Worm (Caenorhabditis elegans) whole organism, L4 larva: Measurements from ENCODE around the gene srh-266.

Experiments
- F10B5.3 ChIP-seq: sonication (generic microtip); optimal IDR thresholded peaks from 2 replicates; lab custom pipeline; 2016; ENCODE audit warnings: mild to moderate bottlenecking, missing genetic modification characterization, missing compliant biosample characterization
- F44E2.7 ChIP-seq: fragments of 200-800 bp; sonication (Bioruptor generic); IDR thresholded peaks from 2 replicates; pipeline ENCODE4 v2.1.2; 2022; ENCODE audit warnings: missing genetic modification characterization, missing compliant biosample characterization
- F49E8.2 ChIP-seq: sonication (generic microtip); optimal IDR thresholded peaks from 2 replicates; lab custom pipeline; 2016; ENCODE audit warnings: missing compliant biosample characterization, mild to moderate bottlenecking, missing genetic modification characterization, borderline replicate concordance
- R02D3.7 ChIP-seq: fragments of 150-350 bp; sonication (generic microtip); optimal IDR thresholded peaks from 3 replicates; lab custom pipeline; 2014; ENCODE audit warnings: missing biosample characterization, missing genetic modification characterization
- Y48G9A.11 ChIP-seq: fragments of 200-800 bp; sonication (Bioruptor generic); IDR thresholded peaks from 2 replicates; pipeline ENCODE4 v1.3.6; 2022; ENCODE audit warnings: missing genetic modification reagents, missing genetic modification characterization, missing compliant biosample characterization
- Y75B8A.6 ChIP-seq: fragments of 200-800 bp; sonication (Bioruptor generic); IDR thresholded peaks from 2 replicates; pipeline ENCODE4 v1.3.6; 2022; ENCODE audit warnings: missing genetic modification reagents, missing genetic modification characterization, missing compliant biosample characterization
- ZK337.2 ChIP-seq: fragments of 200-800 bp; sonication (Bioruptor generic); IDR thresholded peaks from 2 replicates; pipeline ENCODE4 v1.3.6; 2022; ENCODE audit warnings: missing genetic modification reagents, missing genetic modification characterization, missing compliant biosample characterization
- aha-1 ChIP-seq: fragments of 150-350 bp; peaks from one replicate; lab custom pipeline; 2014; ENCODE audit warnings: missing biosample characterization, missing genetic modification characterization
- ama-1 ChIP-seq: fragments of 150-350 bp; optimal IDR thresholded peaks from 2 replicates; lab custom pipeline; 2014; ENCODE audit warnings: inconsistent platforms, mixed read lengths
- attf-4 ChIP-seq: sonication (generic microtip); optimal IDR thresholded peaks from 3 replicates; lab custom pipeline; 2017; ENCODE audit warnings: missing biosample characterization, missing genetic modification characterization
- ceh-32 ChIP-seq: sonication (generic microtip); optimal IDR thresholded peaks from 2 replicates; lab custom pipeline; 2016; ENCODE audit warnings: mild to moderate bottlenecking, missing genetic modification characterization, missing compliant biosample characterization; ENCODE audit not compliant: poor library complexity
- ceh-44 ChIP-seq: fragments of 200-800 bp; sonication (Bioruptor generic); IDR thresholded peaks from 2 replicates; pipeline ENCODE4 v1.3.6; 2022; ENCODE audit warnings: missing genetic modification reagents, missing genetic modification characterization, missing compliant biosample characterization
- cey-2 ChIP-seq: sonication (generic microtip); optimal IDR thresholded peaks from 3 replicates; lab custom pipeline; 2017; ENCODE audit warnings: missing genetic modification characterization, mild to moderate bottlenecking, missing compliant biosample characterization, antibody characterized with exemption, borderline replicate concordance; ENCODE audit not compliant: insufficient read depth
- daf-12 ChIP-seq: fragments of 150-350 bp; optimal IDR thresholded peaks from 2 replicates; lab custom pipeline; 2014; ENCODE audit warnings: missing biosample characterization, missing genetic modification reagents, missing genetic modification characterization
- daf-16 ChIP-seq, 3 experiments: sonication (generic microtip); optimal IDR thresholded peaks; 2 replicates each; lab custom pipeline; 2016 to 2017; ENCODE audit warnings: missing genetic modification characterization in 3 of 3, missing genetic modification reagents in 3 of 3, mild to moderate bottlenecking in 2 of 3, missing compliant biosample characterization in 2 of 3, missing biosample characterization in 1 of 3, moderate library complexity in 1 of 3
- daf-8 ChIP-seq: fragments of 200-800 bp; sonication (Bioruptor generic); IDR thresholded peaks from 2 replicates; pipeline ENCODE4 v1.3.6; 2022; ENCODE audit warnings: missing genetic modification characterization, missing compliant biosample characterization
- dmd-6 ChIP-seq: fragments of 200-800 bp; sonication (Bioruptor generic); IDR thresholded peaks from 2 replicates; pipeline ENCODE4 v1.3.6; 2022; ENCODE audit warnings: missing genetic modification reagents, missing genetic modification characterization, missing compliant biosample characterization
- dmd-9 ChIP-seq: fragments of 200-800 bp; sonication (Bioruptor generic); IDR thresholded peaks from 2 replicates; pipeline ENCODE4 v1.3.6; 2022; ENCODE audit warnings: missing genetic modification reagents, missing genetic modification characterization, missing compliant biosample characterization
- dpl-1 ChIP-seq: fragments of 150-350 bp; optimal IDR thresholded peaks from 2 replicates; lab custom pipeline; 2014; ENCODE audit warnings: missing biosample characterization, missing genetic modification reagents, missing genetic modification characterization
- dve-1 ChIP-seq: sonication (generic microtip); optimal IDR thresholded peaks from 2 replicates; lab custom pipeline; 2017; ENCODE audit warnings: antibody characterized with exemption, mild to moderate bottlenecking, missing genetic modification characterization, missing compliant biosample characterization; ENCODE audit not compliant: insufficient read depth
- egl-43 ChIP-seq: fragments of 200-800 bp; sonication (Bioruptor generic); IDR thresholded peaks from 2 replicates; pipeline ENCODE4 v1.3.6; 2022; ENCODE audit warnings: missing genetic modification reagents, missing genetic modification characterization, missing compliant biosample characterization
- hmg-1.1 ChIP-seq: fragments of 200-800 bp; sonication (Bioruptor generic); IDR thresholded peaks from 2 replicates; pipeline ENCODE4 v1.3.6; 2022; ENCODE audit warnings: missing genetic modification reagents, missing genetic modification characterization, missing compliant biosample characterization
- jun-1 ChIP-seq: fragments of 150-350 bp; optimal IDR thresholded peaks from 2 replicates; lab custom pipeline; 2014; ENCODE audit warnings: missing biosample characterization, missing genetic modification reagents, missing genetic modification characterization
- lim-7 ChIP-seq: fragments of 200-800 bp; sonication (Bioruptor generic); IDR thresholded peaks from 2 replicates; pipeline ENCODE4 v1.3.6; 2022; ENCODE audit warnings: missing genetic modification characterization, missing compliant biosample characterization
- lin-29 ChIP-seq: fragments of 200-800 bp; sonication (Bioruptor generic); IDR thresholded peaks from 2 replicates; pipeline ENCODE4 v1.3.6; 2022; ENCODE audit warnings: missing genetic modification reagents, missing genetic modification characterization, missing compliant biosample characterization
- lin-39 ChIP-seq: fragments of 150-350 bp; optimal IDR thresholded peaks from 2 replicates; lab custom pipeline; 2014; ENCODE audit warnings: missing biosample characterization, missing genetic modification reagents, missing genetic modification characterization
- mdt-29 ChIP-seq: fragments of 200-800 bp; sonication (Bioruptor generic); IDR thresholded peaks from 2 replicates; pipeline ENCODE4 v1.3.6; 2022; ENCODE audit warnings: missing genetic modification reagents, missing genetic modification characterization, missing compliant biosample characterization
- mxl-2 ChIP-seq: fragments of 200-800 bp; sonication (Bioruptor generic); conservative IDR thresholded peaks from 2 replicates; pipeline ENCODE4 v1.3.6; 2022; ENCODE audit warnings: missing genetic modification reagents, missing genetic modification characterization, missing compliant biosample characterization
- mxl-3 ChIP-seq: fragments of 200-800 bp; sonication (Bioruptor generic); optimal IDR thresholded peaks from 2 replicates; lab custom pipeline; 2018; ENCODE audit warnings: mild to moderate bottlenecking, missing genetic modification characterization, missing compliant biosample characterization
- nhr-11 ChIP-seq: fragments of 150-350 bp; optimal IDR thresholded peaks from 2 replicates; lab custom pipeline; 2014; ENCODE audit warnings: missing biosample characterization, missing genetic modification characterization
- nhr-25 ChIP-seq: sonication (generic microtip); optimal IDR thresholded peaks from 2 replicates; lab custom pipeline; 2017; ENCODE audit warnings: missing genetic modification characterization, mild to moderate bottlenecking, missing compliant biosample characterization, antibody characterized with exemption, moderate library complexity, borderline replicate concordance; ENCODE audit not compliant: insufficient read depth
- nhr-28 ChIP-seq: fragments of 150-350 bp; optimal IDR thresholded peaks from 2 replicates; lab custom pipeline; 2014; ENCODE audit warnings: missing biosample characterization, missing genetic modification characterization
- nhr-41 ChIP-seq: fragments of 200-800 bp; sonication (Bioruptor generic); IDR thresholded peaks from 2 replicates; pipeline ENCODE4 v1.3.6; 2022; ENCODE audit warnings: missing genetic modification reagents, missing genetic modification characterization, missing compliant biosample characterization
- nhr-48 ChIP-seq: sonication (generic microtip); optimal IDR thresholded peaks from 2 replicates; lab custom pipeline; 2016; ENCODE audit warnings: mild to moderate bottlenecking, missing genetic modification characterization, missing compliant biosample characterization
- nhr-6 ChIP-seq: fragments of 150-350 bp; optimal IDR thresholded peaks from 2 replicates; lab custom pipeline; 2014; ENCODE audit warnings: missing biosample characterization, missing genetic modification characterization
- nhr-77 ChIP-seq: fragments of 150-350 bp; optimal IDR thresholded peaks from 2 replicates; lab custom pipeline; 2014; ENCODE audit warnings: missing biosample characterization, missing genetic modification characterization
- php-3 ChIP-seq: fragments of 200-800 bp; sonication (Bioruptor generic); IDR thresholded peaks from 2 replicates; pipeline ENCODE4 v1.3.6; 2022; ENCODE audit warnings: missing genetic modification reagents, missing genetic modification characterization, missing compliant biosample characterization
- pqm-1 ChIP-seq: sonication (generic microtip); optimal IDR thresholded peaks from 2 replicates; lab custom pipeline; 2017; ENCODE audit warnings: missing biosample characterization, missing genetic modification characterization
- skn-1 ChIP-seq: fragments of 150-350 bp; optimal IDR thresholded peaks from 2 replicates; lab custom pipeline; 2014; ENCODE audit warnings: missing biosample characterization, missing genetic modification characterization
- snpc-4 ChIP-seq: fragments of 150-350 bp; optimal IDR thresholded peaks from 2 replicates; lab custom pipeline; 2014; ENCODE audit warnings: missing biosample characterization, missing genetic modification characterization
- spr-3 ChIP-seq: fragments of 200-800 bp; sonication (Bioruptor generic); optimal IDR thresholded peaks from 2 replicates; lab custom pipeline; 2018; ENCODE audit warnings: mild to moderate bottlenecking, missing genetic modification characterization, missing compliant biosample characterization
- tag-97 ChIP-seq: fragments of 200-800 bp; sonication (Bioruptor generic); IDR thresholded peaks from 2 replicates; pipeline ENCODE4 v1.3.6; 2022; ENCODE audit warnings: missing genetic modification characterization, missing compliant biosample characterization
- tra-1 ChIP-seq: fragments of 200-800 bp; sonication (Bioruptor generic); IDR thresholded peaks from 2 replicates; pipeline ENCODE4 v1.3.6; 2022; ENCODE audit warnings: missing genetic modification reagents, missing genetic modification characterization, missing compliant biosample characterization
- zag-1 ChIP-seq: fragments of 150-350 bp; optimal IDR thresholded peaks from 2 replicates; lab custom pipeline; 2014; ENCODE audit warnings: missing biosample characterization, missing genetic modification characterization
- zip-2 ChIP-seq: fragments of 150-350 bp; optimal IDR thresholded peaks from 2 replicates; lab custom pipeline; 2014; ENCODE audit warnings: missing biosample characterization, missing genetic modification characterization
- ztf-7 ChIP-seq: fragments of 150-350 bp; optimal IDR thresholded peaks from 2 replicates; lab custom pipeline; 2014; ENCODE audit warnings: missing biosample characterization, missing genetic modification characterization

The srh-266 gene

ce11 chrV:679663-680062 lies 15.1 kb downstream of the srh-266 start, which contains the start of gene srx-22:
TSS of gene srx-22 (plus strand) at chrV:679963.
- no peak for TF ChIP-seq hmg-1.1 (GFP tag; lab: Robert Waterston, UW)
- TF ChIP-seq Y48G9A.11 (GFP tag; lab: Robert Waterston, UW): no peak
- no peak for TF ChIP-seq nhr-25 (tag; lab: Kevin White, UChicago)
- no peak for TF ChIP-seq nhr-6 (tag; lab: Kevin White, UChicago)
- no peak for TF ChIP-seq daf-12 (tag; lab: Kevin White, UChicago)
- TF ChIP-seq ztf-7 (tag; lab: Kevin White, UChicago): no peak
- TF ChIP-seq ama-1: no peak
- no peak for TF ChIP-seq nhr-41 (GFP tag; lab: Robert Waterston, UW)
- TF ChIP-seq ceh-32 (tag; lab: Kevin White, UChicago): no peak
- TF ChIP-seq R02D3.7: no peak
- no peak for TF ChIP-seq cey-2 (tag; lab: Kevin White, UChicago)
- TF ChIP-seq tra-1 (GFP tag; lab: Robert Waterston, UW): no peak
- no peak for TF ChIP-seq F10B5.3 (tag; lab: Kevin White, UChicago)
- TF ChIP-seq mxl-3 (GFP tag; lab: Kevin White, UChicago): no peak
- TF ChIP-seq zag-1 (tag; lab: Kevin White, UChicago): no peak
- TF ChIP-seq mdt-29 (GFP tag; lab: Robert Waterston, UW): no peak

ce11 chrV:682031-682430 lies 17.4 kb downstream of the srh-266 start, which contains the start of gene srx-23:
TSS of gene srx-23 (plus strand) at chrV:682331.
- no peak for TF ChIP-seq attf-4 (tag; lab: Kevin White, UChicago)
- TF ChIP-seq nhr-48: no peak
- TF ChIP-seq mxl-2 (GFP tag; lab: Robert Waterston, UW): no peak
- no peak for TF ChIP-seq dmd-9 (GFP tag; lab: Robert Waterston, UW)
- no peak for TF ChIP-seq daf-8 (GFP tag; lab: Robert Waterston, UW)
- TF ChIP-seq F44E2.7: no peak
- TF ChIP-seq mdt-29 (GFP tag; lab: Robert Waterston, UW): no peak
- no peak for TF ChIP-seq spr-3 (GFP tag; lab: Kevin White, UChicago)
- TF ChIP-seq snpc-4 (tag; lab: Kevin White, UChicago): no peak
- no peak for TF ChIP-seq ZK337.2 (GFP tag; lab: Robert Waterston, UW)
- no peak for TF ChIP-seq nhr-11 (tag; lab: Kevin White, UChicago)
- no peak for TF ChIP-seq pqm-1
- TF ChIP-seq dmd-6 (GFP tag; lab: Robert Waterston, UW): no peak
- TF ChIP-seq F49E8.2 (tag; lab: Kevin White, UChicago): no peak
- TF ChIP-seq ceh-44 (GFP tag; lab: Robert Waterston, UW): no peak

DNA sequence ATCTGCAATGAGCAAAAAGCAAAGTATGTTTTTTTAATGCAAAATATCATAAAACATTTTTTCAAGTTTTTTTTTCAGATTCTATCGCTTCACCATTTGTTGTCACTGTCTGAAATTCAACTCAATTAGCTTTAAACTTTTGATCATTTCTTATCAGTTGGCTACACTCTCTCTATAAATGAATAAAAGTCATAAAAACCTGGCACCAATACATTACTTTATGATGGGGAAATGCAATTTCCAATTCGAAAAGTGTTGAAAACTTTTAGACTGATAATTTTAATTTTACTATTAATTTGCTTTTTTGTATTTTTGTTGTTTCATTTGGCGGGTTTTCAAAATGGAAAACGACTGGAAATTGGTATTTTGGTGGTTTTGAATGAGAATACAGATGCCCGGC lies 19.3 kb downstream of the srh-266 start, which contains the start of gene F31F4.1:
Gene F31F4.1, plus strand, starts transcription at position 203 of the 400 bp plus-strand sequence.
- TF ChIP-seq php-3 (GFP tag; lab: Robert Waterston, UW): peak; percentile 83
- peak; percentile 47 for TF ChIP-seq dve-1 (tag; lab: Kevin White, UChicago)
- TF ChIP-seq jun-1 (tag; lab: Kevin White, UChicago): no peak
- no peak for TF ChIP-seq lin-29 (GFP tag; lab: Robert Waterston, UW)
- no peak for TF ChIP-seq lin-39 (tag; lab: Kevin White, UChicago)
- no peak for TF ChIP-seq tag-97 (GFP tag; lab: Robert Waterston, UW)
- peak; percentile 63 for TF ChIP-seq nhr-28 (tag; lab: Kevin White, UChicago)
- TF ChIP-seq egl-43: no peak
- no peak for TF ChIP-seq Y75B8A.6 (GFP tag; lab: Robert Waterston, UW)
- TF ChIP-seq pqm-1: peak; percentile 75
- TF ChIP-seq aha-1 (tag; lab: Kevin White, UChicago): peak; percentile 55
- TF ChIP-seq dpl-1 (GFP tag; lab: Kevin White, UChicago): no peak
- no peak for TF ChIP-seq daf-8 (GFP tag; lab: Robert Waterston, UW)
- TF ChIP-seq zip-2 (tag; lab: Kevin White, UChicago): no peak
- TF ChIP-seq nhr-41 (GFP tag; lab: Robert Waterston, UW): no peak
- TF ChIP-seq skn-1 (tag; lab: Kevin White, UChicago): no peak
- TF ChIP-seq dmd-6 (GFP tag; lab: Robert Waterston, UW): no peak
- TF ChIP-seq ceh-44 (GFP tag; lab: Robert Waterston, UW): no peak
- TF ChIP-seq nhr-77 (tag; lab: Kevin White, UChicago): peak; percentile 63
- TF ChIP-seq daf-16 (GFP tag; optimal IDR thresholded peaks at IDR 0.05; lab: Kevin White, UChicago): no peak
- TF ChIP-seq daf-16 (tag; optimal IDR thresholded peaks at IDR 0.05; lab: Kevin White, UChicago): peak; percentile 81
- TF ChIP-seq lim-7 (GFP tag; lab: Robert Waterston, UW): no peak
- TF ChIP-seq, all 104 proteins: peak for 7
